Fruit fly (Drosophila melanogaster): ENCODE data around the gene RhoGEF64C.

Gene RhoGEF64C

DNA sequence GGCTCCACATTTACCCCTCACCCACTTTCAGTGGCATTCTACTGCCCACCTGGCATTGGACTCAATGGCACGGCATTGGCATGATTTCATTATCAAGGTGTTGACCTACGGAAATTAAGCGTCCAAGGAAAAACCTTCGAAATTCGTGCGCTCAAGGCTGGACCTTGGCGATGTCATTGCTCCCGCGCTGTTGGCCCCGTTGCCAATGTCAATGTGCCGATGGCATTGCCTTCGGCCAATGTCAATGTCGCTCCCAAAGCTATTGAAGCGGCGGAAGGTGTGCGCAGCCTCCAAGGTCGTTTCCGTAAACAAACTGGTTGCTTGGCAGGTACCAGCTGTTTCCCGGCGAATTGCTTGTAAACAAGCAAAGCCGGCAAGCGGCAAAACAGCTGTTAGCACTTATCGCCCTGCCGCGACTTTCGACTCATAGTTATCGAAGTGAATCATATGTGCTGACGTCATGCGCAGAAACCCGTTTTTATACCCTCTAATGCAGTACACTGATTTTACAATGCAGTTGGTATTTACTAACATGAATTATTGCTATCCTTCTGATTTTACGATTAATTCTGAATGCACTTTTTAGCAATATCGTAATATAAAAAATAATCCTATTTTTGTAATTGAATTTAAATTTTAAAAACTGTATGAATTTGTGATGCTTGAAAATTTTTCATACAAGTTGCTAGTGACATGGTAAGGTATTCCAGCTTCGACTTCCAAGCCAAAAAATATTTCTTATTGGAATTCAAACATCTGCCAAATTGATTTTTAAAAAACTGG is 132.0 kb downstream of the RhoGEF64C start (continued):
- peak in 1 of 2 experiments; percentile 91 for TF ChIP-seq Hr51 (GFP tag; optimal IDR thresholded peaks at IDR 0.05)
- TF ChIP-seq Scr (GFP tag; IDR thresholded peaks at IDR 0.05; ENCODE audit: partially characterized antibody) = peak; percentile 58
- TF ChIP-seq CG17802 (tag; optimal IDR thresholded peaks at IDR 0.05) = peak; percentile 51
- peak; percentile 97 for TF ChIP-seq CG18262 (tag; optimal IDR thresholded peaks at IDR 0.05)
- peak; percentile 95 for TF ChIP-seq Mrtf (GFP tag; IDR thresholded peaks at IDR 0.05)
- TF ChIP-seq sqz (GFP tag; optimal IDR thresholded peaks at IDR 0.05) = no peak
- TF ChIP-seq CG4404 (GFP tag; IDR thresholded peaks at IDR 0.05) = peak; percentile 93
- peak; percentile 65 for TF ChIP-seq ERR (GFP tag; optimal IDR thresholded peaks at IDR 0.05)
- TF ChIP-seq CG8924 (tag; optimal IDR thresholded peaks at IDR 0.05) = peak; percentile 97
- TF ChIP-seq Nf-YC (tag; optimal IDR thresholded peaks at IDR 0.05) = peak; percentile 77
- TF ChIP-seq rib (GFP tag; IDR thresholded peaks at IDR 0.05) = peak; percentile 95
- TF ChIP-seq Neu2 (GFP tag; optimal IDR thresholded peaks at IDR 0.05; ENCODE audit: borderline replicate concordance) = peak; percentile 67
- TF ChIP-seq NFAT (GFP tag; IDR thresholded peaks at IDR 0.05) = peak; percentile 96
- peak; percentile 97 for TF ChIP-seq lab (GFP tag; optimal IDR thresholded peaks at IDR 0.05)
- peak; percentile 80 for TF ChIP-seq CG12236 (GFP tag; optimal IDR thresholded peaks at IDR 0.05)
- TF ChIP-seq CG17829 (tag; optimal IDR thresholded peaks at IDR 0.05) = peak; percentile 96
- TF ChIP-seq ase (GFP tag; IDR thresholded peaks at IDR 0.05) = peak; percentile 92
- peak; percentile 83 for TF ChIP-seq ac (GFP tag; optimal IDR thresholded peaks at IDR 0.05)
- peak; percentile 76 for TF ChIP-seq TFAM (GFP tag; optimal IDR thresholded peaks at IDR 0.05)
- peak; percentile 98 for TF ChIP-seq dysf (GFP tag; IDR thresholded peaks at IDR 0.05)
- no peak for TF ChIP-seq ato (GFP tag; IDR thresholded peaks at IDR 0.05; ENCODE audit: partially characterized antibody)
- peak; percentile 87 for TF ChIP-seq Kr (GFP tag; optimal IDR thresholded peaks at IDR 0.05)
- peak; percentile 97 for TF ChIP-seq Ada2b (GFP tag; IDR thresholded peaks at IDR 0.05)
- TF ChIP-seq Doc3 (GFP tag; IDR thresholded peaks at IDR 0.05; ENCODE audit: partially characterized antibody) = peak; percentile 61; the same call in 2 of the 3 replicates
- peak; percentile 98; the same call in 3 of the 4 replicates for TF ChIP-seq chinmo (GFP tag; IDR thresholded peaks at IDR 0.05; ENCODE audit: partially characterized antibody)
- TF ChIP-seq Hmx (GFP tag; optimal IDR thresholded peaks at IDR 0.05) = no peak
- peak; percentile 98 for TF ChIP-seq CG32532 (GFP tag; IDR thresholded peaks at IDR 0.05)
- peak; percentile 81 for TF ChIP-seq CG8089 (GFP tag; optimal IDR thresholded peaks at IDR 0.05)
- peak; percentile 93 for TF ChIP-seq tap (tag; optimal IDR thresholded peaks at IDR 0.05)
- TF ChIP-seq Hr3 (GFP tag; optimal IDR thresholded peaks at IDR 0.05) = peak; percentile 96
- peak; percentile 84 for TF ChIP-seq CG31441 (GFP tag; IDR thresholded peaks at IDR 0.05)
- peak; percentile 96 for TF ChIP-seq Rx (GFP tag; IDR thresholded peaks at IDR 0.05)
- TF ChIP-seq CG12155 (GFP tag; optimal IDR thresholded peaks at IDR 0.05) = no peak
- peak; percentile 82 for TF ChIP-seq shn (GFP tag; optimal IDR thresholded peaks at IDR 0.05)
- peak; percentile 91 for TF ChIP-seq bowl (GFP tag; IDR thresholded peaks at IDR 0.05)
- peak; percentile 97 for TF ChIP-seq Xbp1 (GFP tag; optimal IDR thresholded peaks at IDR 0.05)
- TF ChIP-seq CG18599 (GFP tag; optimal IDR thresholded peaks at IDR 0.05) = peak; percentile 96
- peak; percentile 81 for TF ChIP-seq CG9609 (GFP tag; optimal IDR thresholded peaks at IDR 0.05)
- peak; percentile 90 for TF ChIP-seq CG12104 (GFP tag; optimal IDR thresholded peaks at IDR 0.05)
- peak; percentile 90 for TF ChIP-seq Gsc (GFP tag; IDR thresholded peaks at IDR 0.05)
- no peak for TF ChIP-seq hkb (optimal IDR thresholded peaks at IDR 0.05)
- peak; percentile 98 for TF ChIP-seq hkb (GFP tag; IDR thresholded peaks at IDR 0.05)
- TF ChIP-seq gfzf (GFP tag; optimal IDR thresholded peaks at IDR 0.05) = no peak
- peak; percentile 82 for TF ChIP-seq CG10321 (GFP tag; IDR thresholded peaks at IDR 0.05)
- TF ChIP-seq hbn (GFP tag; IDR thresholded peaks at IDR 0.05; ENCODE audit: partially characterized antibody) = peak; percentile 58; the same call in 1 of the 2 replicates
- TF ChIP-seq Dbx (GFP tag; IDR thresholded peaks at IDR 0.05) = peak; percentile 98
- TF ChIP-seq CG10565 (GFP tag; optimal IDR thresholded peaks at IDR 0.05) = peak; percentile 78
- TF ChIP-seq Hmr (GFP tag; optimal IDR thresholded peaks at IDR 0.05) = peak; percentile 95
- peak; percentile 96 for TF ChIP-seq CG11504 (tag; optimal IDR thresholded peaks at IDR 0.05)
